Worm (Caenorhabditis elegans): ENCODE measurements around the gene F56C4.4.
"Not testable (repeated sequence)": the region's sequence is repeated elsewhere in the genome, so short reads cannot be mapped to it uniquely, and the experiment has no call there.

F56C4.4 gene

DNA sequence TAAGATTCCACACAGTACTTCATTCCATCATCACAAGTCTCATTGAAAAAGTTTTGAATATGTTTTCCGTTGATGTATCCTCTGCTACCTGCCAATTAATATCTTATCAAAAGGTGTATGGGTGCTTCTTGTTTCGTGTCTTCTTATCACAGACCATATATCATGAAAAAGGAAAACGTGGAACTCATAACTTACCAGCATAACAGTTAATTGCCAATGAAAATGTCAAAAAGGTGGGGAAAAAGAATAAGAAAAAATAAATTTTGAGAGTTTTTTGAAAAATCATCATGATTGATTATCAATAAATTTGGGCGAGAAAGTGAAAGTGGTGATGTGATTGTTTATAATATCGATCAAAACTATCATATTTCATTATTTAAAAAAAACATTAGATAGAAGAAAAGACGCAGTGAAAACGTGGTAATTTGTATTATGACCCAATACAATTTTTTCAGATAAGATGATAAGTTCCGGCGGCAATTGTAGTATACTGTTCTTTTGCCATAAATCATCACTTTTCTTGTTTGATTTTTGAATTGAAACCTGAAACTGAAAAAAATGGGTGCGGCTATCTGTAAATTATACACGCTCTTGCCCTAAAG, at the start of gene F56C4.4:
TSS of gene F56C4.4 (minus strand) at position 315 of the 602 bp plus-strand sequence.
- TF ChIP-seq klf-2 (GFP tag; conservative IDR thresholded peaks at IDR 0.05) (no peak), T22C8.4 (GFP tag; IDR thresholded peaks at IDR 0.05) (no peak), ztf-29 (GFP tag; IDR thresholded peaks at IDR 0.05) (no peak), tab-1 (GFP tag; IDR thresholded peaks at IDR 0.05) (no peak), ref-1 (GFP tag; conservative IDR thresholded peaks at IDR 0.05) (no peak), med-1 (GFP tag; optimal IDR thresholded peaks at IDR 0.05; ENCODE audit: insufficient read depth) (no peak), flt-1 (GFP tag; IDR thresholded peaks at IDR 0.05) (no peak), cog-1 (tag; optimal IDR thresholded peaks at IDR 0.05) (no peak), ztf-23 (GFP tag; IDR thresholded peaks at IDR 0.05) (no peak)

DNA sequence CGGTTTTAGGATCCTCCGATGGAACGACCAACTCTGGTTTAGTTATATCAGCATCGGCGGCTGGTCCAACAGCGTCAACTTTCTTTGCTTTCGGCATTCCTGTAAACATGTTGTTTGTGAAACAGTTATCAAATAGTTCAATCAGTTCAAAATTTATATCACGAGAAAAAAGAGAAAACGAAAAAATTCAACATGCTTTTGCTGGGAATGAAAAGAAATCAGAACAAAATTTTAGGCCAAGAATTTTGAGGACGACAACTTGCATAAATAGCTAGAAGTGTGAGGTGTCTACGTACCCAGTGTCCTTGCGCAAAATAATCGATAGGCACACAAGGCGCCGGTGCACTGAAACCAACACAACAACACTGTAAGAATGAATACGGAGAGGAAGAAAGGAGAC, 49.3 kb upstream of the F56C4.4 start, which contains the start of gene K08C7.4:
TSS of gene K08C7.4 (minus strand) at position 101 of the 400 bp plus-strand sequence.
- TF ChIP-seq klf-2 (GFP tag; conservative IDR thresholded peaks at IDR 0.05) (no peak), T22C8.4 (GFP tag; IDR thresholded peaks at IDR 0.05) (no peak), cog-1 (tag; optimal IDR thresholded peaks at IDR 0.05) (no peak), med-1 (GFP tag; optimal IDR thresholded peaks at IDR 0.05; ENCODE audit: insufficient read depth) (no peak), ztf-23 (GFP tag; IDR thresholded peaks at IDR 0.05) (no peak), ref-1 (GFP tag; conservative IDR thresholded peaks at IDR 0.05) (no peak), ztf-29 (GFP tag; IDR thresholded peaks at IDR 0.05) (no peak), flt-1 (GFP tag; IDR thresholded peaks at IDR 0.05) (no peak), tab-1 (GFP tag; IDR thresholded peaks at IDR 0.05) (no peak)

DNA sequence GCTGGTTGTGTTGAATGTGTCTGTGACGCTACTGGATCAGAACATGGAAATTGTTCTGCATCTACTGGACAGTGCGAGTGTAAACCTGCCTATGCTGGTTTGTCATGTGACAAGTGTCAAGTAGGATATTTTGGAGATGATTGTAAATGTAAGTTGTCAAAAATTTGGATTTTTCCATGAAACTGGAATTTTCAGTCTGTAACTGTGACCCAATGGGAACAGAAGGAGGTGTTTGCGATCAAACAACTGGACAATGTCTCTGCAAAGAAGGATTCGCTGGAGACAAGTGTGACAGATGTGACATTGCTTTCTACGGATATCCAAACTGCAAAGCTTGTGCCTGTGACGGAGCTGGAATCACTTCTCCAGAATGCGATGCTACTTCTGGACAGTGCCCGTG, 37.5 kb upstream of the F56C4.4 start:
- TF ChIP-seq ztf-29 (GFP tag; IDR thresholded peaks at IDR 0.05) = no peak
- no peak for TF ChIP-seq flt-1 (GFP tag; IDR thresholded peaks at IDR 0.05)
- TF ChIP-seq ref-1 (GFP tag; conservative IDR thresholded peaks at IDR 0.05) = no peak
- TF ChIP-seq cog-1 (tag; optimal IDR thresholded peaks at IDR 0.05) = no peak
- no peak for TF ChIP-seq med-1 (GFP tag; optimal IDR thresholded peaks at IDR 0.05; ENCODE audit: insufficient read depth)
- no peak for TF ChIP-seq tab-1 (GFP tag; IDR thresholded peaks at IDR 0.05)
- TF ChIP-seq T22C8.4 (GFP tag; IDR thresholded peaks at IDR 0.05) = no peak
- no peak for TF ChIP-seq ztf-23 (GFP tag; IDR thresholded peaks at IDR 0.05)
- TF ChIP-seq klf-2 (GFP tag; conservative IDR thresholded peaks at IDR 0.05) = no peak

DNA sequence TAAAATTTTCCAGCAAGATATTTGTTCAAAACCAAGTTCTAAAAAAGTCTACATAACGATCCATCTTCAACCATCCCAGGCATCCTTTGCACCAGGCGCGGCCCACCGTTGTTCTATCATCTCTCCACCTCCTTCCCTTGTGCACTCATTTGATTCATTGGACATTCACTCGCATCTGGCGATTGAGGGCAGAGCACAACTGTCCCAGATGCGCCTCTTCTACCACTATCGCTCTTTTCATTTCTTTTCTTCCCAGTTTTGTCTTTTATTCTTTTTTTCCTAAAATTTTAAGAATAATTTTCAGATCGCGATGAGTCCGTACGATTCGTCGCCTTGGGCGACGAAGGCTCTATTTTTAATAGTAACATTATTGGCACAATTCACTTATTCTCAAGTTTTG, 35.5 kb upstream of the F56C4.4 start, which contains the start of gene epi-1:
TSS of gene epi-1 (plus strand) at position 301 of the 400 bp plus-strand sequence.
- TF ChIP-seq med-1 (GFP tag; optimal IDR thresholded peaks at IDR 0.05; ENCODE audit: insufficient read depth) = no peak
- TF ChIP-seq klf-2 (GFP tag; conservative IDR thresholded peaks at IDR 0.05) = no peak
- TF ChIP-seq ztf-29 (GFP tag; IDR thresholded peaks at IDR 0.05) = no peak
- no peak for TF ChIP-seq flt-1 (GFP tag; IDR thresholded peaks at IDR 0.05)
- no peak for TF ChIP-seq cog-1 (tag; optimal IDR thresholded peaks at IDR 0.05)
- no peak for TF ChIP-seq ztf-23 (GFP tag; IDR thresholded peaks at IDR 0.05)
- TF ChIP-seq ref-1 (GFP tag; conservative IDR thresholded peaks at IDR 0.05) = no peak
- no peak for TF ChIP-seq tab-1 (GFP tag; IDR thresholded peaks at IDR 0.05)
- no peak for TF ChIP-seq T22C8.4 (GFP tag; IDR thresholded peaks at IDR 0.05)

DNA sequence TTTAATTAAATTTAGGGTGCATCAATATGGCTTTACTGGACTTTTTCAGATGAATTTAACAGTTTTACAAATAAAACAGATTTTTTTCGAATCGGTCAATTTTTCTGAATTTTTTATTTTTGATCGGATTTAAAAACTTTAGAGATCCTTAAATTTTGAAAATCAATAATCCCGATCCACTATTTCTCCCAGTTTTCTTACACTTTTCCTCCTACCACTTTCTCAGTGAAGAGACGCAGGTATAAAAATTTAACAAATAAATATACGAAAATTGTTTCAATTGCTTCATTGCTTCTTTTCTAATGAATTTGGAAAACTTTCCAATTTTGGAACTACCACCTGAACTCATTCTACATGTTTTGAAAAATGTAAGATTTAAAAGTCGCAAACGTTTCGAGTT, 33.1 kb upstream of the F56C4.4 start, which contains the start of gene K08C7.7:
TSS of gene K08C7.7 (plus strand) at position 301 of the 400 bp plus-strand sequence.
- no peak for TF ChIP-seq ref-1 (GFP tag; conservative IDR thresholded peaks at IDR 0.05)
- TF ChIP-seq ztf-29 (GFP tag; IDR thresholded peaks at IDR 0.05) = no peak
- no peak for TF ChIP-seq flt-1 (GFP tag; IDR thresholded peaks at IDR 0.05)
- TF ChIP-seq ztf-23 (GFP tag; IDR thresholded peaks at IDR 0.05) = no peak
- TF ChIP-seq tab-1 (GFP tag; IDR thresholded peaks at IDR 0.05) = no peak
- no peak for TF ChIP-seq med-1 (GFP tag; optimal IDR thresholded peaks at IDR 0.05; ENCODE audit: insufficient read depth)
- no peak for TF ChIP-seq cog-1 (tag; optimal IDR thresholded peaks at IDR 0.05)
- TF ChIP-seq T22C8.4 (GFP tag; IDR thresholded peaks at IDR 0.05) = no peak

DNA sequence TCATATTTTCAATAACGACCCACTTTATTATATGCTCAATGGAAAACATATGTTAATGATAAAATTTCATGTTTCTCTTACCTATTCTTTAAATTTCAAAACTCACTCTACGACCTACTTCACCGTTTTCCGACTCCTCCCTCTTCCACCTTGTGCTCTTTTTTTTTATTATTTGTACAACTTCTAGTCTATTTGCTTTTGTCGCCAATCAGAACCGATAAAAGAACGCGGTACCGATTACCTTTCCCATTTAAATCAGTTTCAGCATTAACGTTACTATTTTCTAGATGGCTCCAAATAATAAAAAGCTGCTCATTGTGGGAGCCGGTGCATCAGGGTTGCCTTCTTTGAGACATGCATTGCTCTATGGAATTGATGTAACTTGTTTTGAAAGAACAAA, 30.7 kb upstream of the F56C4.4 start, which contains the start of gene fmo-1:
TSS of gene fmo-1 (plus strand) at position 98 of the 400 bp plus-strand sequence.
- no peak for TF ChIP-seq cog-1 (tag; optimal IDR thresholded peaks at IDR 0.05)

DNA sequence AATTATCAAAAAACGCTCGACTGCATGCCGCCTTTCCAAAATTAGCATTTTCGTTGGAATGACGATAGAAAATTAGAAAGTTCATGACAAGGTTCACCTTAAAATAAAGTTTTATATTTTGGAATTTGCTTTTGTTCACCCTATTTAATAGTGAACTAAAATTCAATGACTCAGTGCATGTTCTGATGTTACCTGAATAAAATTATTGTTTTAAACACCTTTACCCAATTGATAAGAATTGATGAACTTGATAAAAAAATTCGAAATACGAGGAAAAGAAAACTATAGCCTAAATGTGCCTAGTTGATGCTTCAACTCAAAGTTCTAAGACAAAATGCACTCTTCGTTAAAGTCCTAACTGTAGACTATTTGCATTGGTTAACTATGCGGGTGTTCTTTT, 30.0 kb upstream of the F56C4.4 start:
- no peak for TF ChIP-seq T22C8.4 (GFP tag; IDR thresholded peaks at IDR 0.05)
- no peak for TF ChIP-seq ref-1 (GFP tag; conservative IDR thresholded peaks at IDR 0.05)
- TF ChIP-seq cog-1 (tag; optimal IDR thresholded peaks at IDR 0.05) = no peak
- no peak for TF ChIP-seq klf-2 (GFP tag; conservative IDR thresholded peaks at IDR 0.05)
- no peak for TF ChIP-seq ztf-23 (GFP tag; IDR thresholded peaks at IDR 0.05)
- no peak for TF ChIP-seq ztf-29 (GFP tag; IDR thresholded peaks at IDR 0.05)
- no peak for TF ChIP-seq med-1 (GFP tag; optimal IDR thresholded peaks at IDR 0.05; ENCODE audit: insufficient read depth)
- TF ChIP-seq flt-1 (GFP tag; IDR thresholded peaks at IDR 0.05) = no peak
- no peak for TF ChIP-seq tab-1 (GFP tag; IDR thresholded peaks at IDR 0.05)

DNA sequence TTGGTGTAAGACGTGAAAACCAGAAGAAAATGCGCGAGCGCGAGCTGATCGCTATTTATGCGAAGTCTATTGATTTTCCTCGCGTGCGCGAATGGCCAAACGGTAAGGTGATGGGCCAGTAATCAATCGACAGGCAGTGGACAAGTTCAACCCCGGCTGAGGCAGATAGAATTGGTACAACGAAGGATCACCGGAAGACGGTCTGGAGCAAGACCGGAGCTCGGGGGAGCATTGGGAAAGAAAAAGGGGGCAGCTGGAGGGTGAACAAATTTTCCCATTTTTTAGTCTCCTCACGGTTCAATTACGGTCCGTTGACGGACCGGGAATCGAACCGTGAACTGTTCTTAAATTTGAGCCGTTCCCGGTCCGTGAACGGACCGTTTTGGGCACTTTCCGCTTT, 27.3 kb upstream of the F56C4.4 start:
- TF ChIP-seq ztf-23 (GFP tag; IDR thresholded peaks at IDR 0.05) (peak; percentile 60; the same call in 1 of the 2 replicates), ztf-29 (GFP tag; IDR thresholded peaks at IDR 0.05) (0 out of 2 replicates have a peak, but pooled peaks have one; percentile 16), tab-1 (GFP tag; IDR thresholded peaks at IDR 0.05) (peak; percentile 77)

DNA sequence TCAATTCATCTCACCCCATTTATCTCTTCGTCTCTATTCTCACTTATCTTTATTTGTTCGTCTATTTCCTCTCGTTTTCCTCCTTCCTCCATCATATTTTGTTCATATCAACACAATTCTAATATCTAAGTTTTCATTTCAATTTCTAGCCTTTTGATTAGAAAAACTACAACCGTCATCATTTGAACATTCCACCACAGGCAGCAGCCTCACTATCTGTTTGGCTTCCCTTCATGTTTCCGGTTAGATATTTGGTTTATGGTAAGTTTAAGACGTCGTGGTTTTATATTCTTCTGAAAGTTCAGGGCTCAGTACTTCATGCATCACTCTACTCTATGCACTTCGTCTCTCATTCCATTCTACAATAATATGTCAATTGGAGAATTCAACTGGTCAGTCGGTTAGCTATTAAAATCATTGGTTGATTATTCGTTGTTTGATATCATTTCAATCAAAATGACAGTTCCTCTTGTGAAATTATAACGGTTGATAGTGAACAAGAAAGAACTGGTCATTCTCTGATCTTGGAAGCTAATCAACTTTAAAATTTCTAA, 25.8 kb upstream of the F56C4.4 start, which contains the start of gene K08C7.1:
TSS of gene K08C7.1 (plus strand) at position 43 of the 554 bp plus-strand sequence.
- TF ChIP-seq med-1 (GFP tag; optimal IDR thresholded peaks at IDR 0.05; ENCODE audit: insufficient read depth) (no peak), flt-1 (GFP tag; IDR thresholded peaks at IDR 0.05) (no peak), T22C8.4 (GFP tag; IDR thresholded peaks at IDR 0.05) (no peak), ref-1 (GFP tag; conservative IDR thresholded peaks at IDR 0.05) (no peak), cog-1 (tag; optimal IDR thresholded peaks at IDR 0.05) (no peak), ztf-23 (GFP tag; IDR thresholded peaks at IDR 0.05) (no peak)

DNA sequence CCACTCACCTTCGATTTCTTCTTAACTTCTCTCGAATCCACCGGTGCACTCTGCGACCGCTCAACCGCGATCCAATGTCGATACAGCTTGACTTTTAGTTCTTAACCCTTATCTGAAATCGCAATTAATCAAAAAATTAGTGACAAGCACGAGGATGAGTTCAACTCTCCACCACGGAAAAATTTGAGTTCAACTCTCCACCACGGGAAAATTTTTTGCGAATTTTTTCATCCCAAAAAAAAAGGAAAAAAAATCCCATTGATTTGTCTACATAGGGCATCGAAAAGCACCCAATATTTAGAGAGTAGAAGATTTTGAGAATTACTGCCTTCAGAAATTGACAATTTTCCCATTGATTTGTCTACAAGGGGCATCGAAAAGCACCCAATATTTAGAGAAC, 23.0 kb upstream of the F56C4.4 start, which contains the start of gene glb-19:
TSS of gene glb-19 (minus strand) at position 101 of the 400 bp plus-strand sequence.
- not testable (repeated sequence) for TF ChIP-seq klf-2 (GFP tag; conservative IDR thresholded peaks at IDR 0.05); T22C8.4 (GFP tag; IDR thresholded peaks at IDR 0.05); cog-1 (tag; optimal IDR thresholded peaks at IDR 0.05)

Data from whole organism, midembryonic.